Worm (Caenorhabditis elegans): ENCODE results near the gene srd-21.

Gene srd-21

DNA sequence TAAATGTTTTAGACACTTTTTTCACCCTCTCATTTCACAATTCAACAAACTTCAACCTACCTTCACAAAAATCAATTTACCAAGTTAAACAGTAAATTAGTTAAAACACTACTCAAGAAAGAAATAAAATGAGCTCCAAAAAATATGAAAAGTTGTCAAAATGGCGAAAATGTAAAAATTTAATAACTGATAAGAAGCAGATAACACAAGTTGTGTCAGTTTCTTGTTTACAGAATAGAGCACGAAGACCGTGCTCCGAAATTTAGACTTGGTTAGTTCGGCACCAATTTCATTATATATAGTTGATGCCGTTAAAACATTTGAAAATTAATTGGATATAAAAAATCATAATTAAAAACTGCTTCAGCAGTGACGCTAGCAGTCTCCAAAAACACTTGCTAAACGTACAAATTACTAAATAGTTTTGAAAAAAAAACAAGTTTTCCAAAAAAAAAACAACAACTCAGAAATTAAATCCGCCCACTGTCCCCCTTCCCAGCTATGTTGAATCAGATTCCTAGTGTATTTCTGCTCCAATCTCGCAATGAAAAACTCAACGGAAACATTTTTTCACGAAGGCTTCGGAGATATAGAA lies 18.8 kb upstream of the srd-21 start, which contains the start of gene srw-54:
Gene srw-54, plus strand, starts transcription at position 545 of the 595 bp plus-strand sequence.
- no peak for TF ChIP-seq nfya-1 (tag; optimal IDR thresholded peaks at IDR 0.05; ENCODE audit: insufficient read depth)
- no peak for TF ChIP-seq nhr-28 (tag; optimal IDR thresholded peaks at IDR 0.05)
- TF ChIP-seq jun-1 (tag; optimal IDR thresholded peaks at IDR 0.05), result no peak
- no peak for TF ChIP-seq R02D3.7 (tag; optimal IDR thresholded peaks at IDR 0.05)
- peak; percentile 33 for TF ChIP-seq pqm-1 (tag; optimal IDR thresholded peaks at IDR 0.05)
- TF ChIP-seq lin-15B (tag; optimal IDR thresholded peaks at IDR 0.05), result no peak
- peak; percentile 76 for TF ChIP-seq elt-2 (tag; optimal IDR thresholded peaks at IDR 0.05)
- no peak for TF ChIP-seq eor-1 (tag; optimal IDR thresholded peaks at IDR 0.05)
- peak; percentile 66 for TF ChIP-seq pha-4 (tag; optimal IDR thresholded peaks at IDR 0.05)
- no peak for TF ChIP-seq aly-2 (tag; optimal IDR thresholded peaks at IDR 0.05)

DNA sequence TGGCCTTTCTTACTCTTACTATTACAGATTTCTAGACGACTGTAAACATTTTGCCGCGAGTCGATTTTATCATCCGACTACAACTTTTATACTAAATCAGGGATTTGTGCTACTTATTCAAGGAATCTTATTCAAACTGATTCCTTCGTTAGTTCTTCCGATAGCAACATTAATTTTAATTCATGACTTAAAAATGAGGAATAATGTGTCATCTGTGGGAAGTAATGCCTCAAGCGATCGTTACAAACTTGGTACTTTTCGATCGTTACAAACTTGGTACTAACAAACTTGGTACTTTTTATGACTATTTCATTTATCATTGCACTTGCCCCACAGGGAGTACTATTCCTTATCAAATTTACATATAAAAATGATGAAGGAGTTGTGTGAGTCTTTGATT lies 12.2 kb upstream of the srd-21 start, which contains the start of gene Y70C5A.4:
Gene Y70C5A.4, plus strand, starts transcription at position 301 of the 400 bp plus-strand sequence.
- TF ChIP-seq snpc-4 (tag; optimal IDR thresholded peaks at IDR 0.05) (no peak), aly-2 (tag; optimal IDR thresholded peaks at IDR 0.05) (no peak), eor-1 (tag; optimal IDR thresholded peaks at IDR 0.05) (no peak), fkh-10 (GFP tag; optimal IDR thresholded peaks at IDR 0.05) (no peak), R02D3.7 (tag; optimal IDR thresholded peaks at IDR 0.05) (no peak), pha-4 (tag; optimal IDR thresholded peaks at IDR 0.05) (no peak), nhr-77 (tag; optimal IDR thresholded peaks at IDR 0.05) (no peak), mdl-1 (tag; optimal IDR thresholded peaks at IDR 0.05) (no peak), ceh-16 (tag; optimal IDR thresholded peaks at IDR 0.05) (no peak), ama-1 (optimal IDR thresholded peaks at IDR 0.05) (no peak), sea-2 (GFP tag; optimal IDR thresholded peaks at IDR 0.05) (no peak), egl-5 (tag; optimal IDR thresholded peaks at IDR 0.05) (no peak), lin-15B (tag; optimal IDR thresholded peaks at IDR 0.05) (no peak), nhr-12 (tag; optimal IDR thresholded peaks at IDR 0.05) (no peak), mml-1 (tag; optimal IDR thresholded peaks at IDR 0.05) (no peak), fkh-2 (tag; optimal IDR thresholded peaks at IDR 0.05) (no peak), tbx-2 (tag; optimal IDR thresholded peaks at IDR 0.05) (no peak), elt-1 (tag; optimal IDR thresholded peaks at IDR 0.05) (no peak), elt-2 (tag; optimal IDR thresholded peaks at IDR 0.05) (no peak)

DNA sequence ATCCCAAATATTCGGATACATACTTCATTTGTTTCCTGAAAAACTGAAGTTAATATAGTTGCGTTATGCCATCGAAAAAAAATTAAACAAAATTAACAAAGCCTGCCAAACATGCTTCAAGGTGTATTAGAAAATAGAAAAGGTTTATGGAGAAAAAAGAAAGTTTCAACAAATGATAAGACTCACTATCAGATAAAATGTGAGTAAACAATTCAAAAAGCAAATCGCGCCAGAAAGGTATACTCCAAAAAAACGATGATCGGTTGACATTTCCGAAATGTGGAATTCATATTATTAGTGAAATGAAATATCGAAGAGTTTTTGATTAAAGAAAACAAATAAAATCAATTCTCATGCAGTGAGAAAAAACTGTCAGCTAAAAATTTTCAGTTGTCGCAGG lies 8.8 kb upstream of the srd-21 start, which contains the start of gene Y70C5A.3:
Gene Y70C5A.3, minus strand, starts transcription at position 50 of the 400 bp plus-strand sequence.
- TF ChIP-seq egl-27 (tag; optimal IDR thresholded peaks at IDR 0.05) (no peak), hmg-11 (tag; optimal IDR thresholded peaks at IDR 0.05) (no peak), ceh-16 (tag; optimal IDR thresholded peaks at IDR 0.05) (no peak), elt-2 (tag; optimal IDR thresholded peaks at IDR 0.05) (peak; percentile 60), pha-4 (tag; optimal IDR thresholded peaks at IDR 0.05) (peak; percentile 19), daf-12 (tag; optimal IDR thresholded peaks at IDR 0.05) (no peak), nhr-23 (tag; optimal IDR thresholded peaks at IDR 0.05) (no peak), ztf-4 (tag; optimal IDR thresholded peaks at IDR 0.05) (no peak), fkh-10 (GFP tag; optimal IDR thresholded peaks at IDR 0.05) (no peak), sea-2 (GFP tag; optimal IDR thresholded peaks at IDR 0.05) (no peak), aly-2 (tag; optimal IDR thresholded peaks at IDR 0.05) (no peak), unc-62 (GFP tag; optimal IDR thresholded peaks at IDR 0.05) (no peak), nhr-67 (tag; optimal IDR thresholded peaks at IDR 0.05) (no peak), pqm-1 (tag; optimal IDR thresholded peaks at IDR 0.05) (peak; percentile 30)

DNA sequence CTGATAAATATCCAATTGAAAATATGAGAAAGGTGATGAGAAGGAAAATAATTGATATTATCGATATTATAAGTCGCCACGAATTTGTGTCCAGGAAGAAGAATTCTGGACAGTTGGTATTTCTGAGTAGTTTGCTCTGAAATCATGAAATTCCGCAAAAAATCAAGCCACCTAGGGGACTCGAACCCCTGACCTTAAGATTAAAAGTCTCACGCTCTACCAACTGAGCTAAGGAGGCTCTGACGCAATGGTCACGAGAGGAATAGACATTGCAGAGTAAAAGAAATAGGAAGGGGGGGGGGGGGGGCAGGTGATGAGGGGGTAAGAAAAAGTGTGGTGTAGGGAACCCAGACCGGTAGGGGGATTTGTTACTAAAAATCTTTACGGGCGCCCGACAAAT lies 7.8 kb upstream of the srd-21 start:
- TF ChIP-seq R02D3.7 (tag; optimal IDR thresholded peaks at IDR 0.05), result no peak
- no peak for TF ChIP-seq lin-39 (tag; optimal IDR thresholded peaks at IDR 0.05)
- no peak for TF ChIP-seq lin-15B (tag; optimal IDR thresholded peaks at IDR 0.05)
- no peak for TF ChIP-seq pqm-1 (tag; optimal IDR thresholded peaks at IDR 0.05)
- TF ChIP-seq elt-2 (tag; optimal IDR thresholded peaks at IDR 0.05), result peak; percentile 18

DNA sequence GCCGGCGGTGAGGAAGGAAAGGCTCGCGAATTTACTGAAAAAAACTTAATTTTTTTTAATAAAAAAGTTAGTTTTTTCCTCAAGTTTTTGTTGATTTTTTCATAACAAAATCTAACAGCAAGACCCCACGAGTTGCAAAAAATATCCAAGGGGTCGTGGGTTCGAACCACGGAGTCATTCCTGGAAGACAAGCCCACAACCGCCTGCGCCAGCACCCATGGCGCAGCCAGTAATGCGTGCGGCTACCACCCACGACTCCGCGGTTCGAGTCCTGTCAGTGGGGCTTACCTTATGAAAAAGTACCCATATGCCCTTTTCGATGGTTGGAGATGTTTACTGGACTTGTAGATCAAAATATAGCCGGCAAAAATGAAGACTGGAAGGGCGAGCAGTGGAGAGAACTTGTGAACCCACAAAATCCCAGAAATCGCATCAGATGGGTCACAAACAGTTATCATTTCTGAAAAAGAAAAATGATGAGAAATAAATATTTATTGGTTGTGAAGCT lies 6.9 kb upstream of the srd-21 start, which contains the start of gene Y70C5A.2:
Gene Y70C5A.2, minus strand, starts transcription at position 458 of the 508 bp plus-strand sequence.
- no peak for TF ChIP-seq fos-1 (tag; optimal IDR thresholded peaks at IDR 0.05)
- no peak for TF ChIP-seq nhr-76 (tag; optimal IDR thresholded peaks at IDR 0.05)
- no peak for TF ChIP-seq snpc-4 (tag; optimal IDR thresholded peaks at IDR 0.05)
- no peak for TF ChIP-seq lin-39 (tag; optimal IDR thresholded peaks at IDR 0.05)
- TF ChIP-seq nhr-25 (tag; optimal IDR thresholded peaks at IDR 0.05), result no peak
- no peak for TF ChIP-seq pha-4 (tag; optimal IDR thresholded peaks at IDR 0.05)
- no peak for TF ChIP-seq elt-2 (tag; optimal IDR thresholded peaks at IDR 0.05)
- TF ChIP-seq nhr-28 (tag; optimal IDR thresholded peaks at IDR 0.05), result no peak
- TF ChIP-seq nhr-11 (tag; optimal IDR thresholded peaks at IDR 0.05), result no peak
- TF ChIP-seq jun-1 (tag; optimal IDR thresholded peaks at IDR 0.05), result no peak

Measured in whole organism, L3 larva.